Worm (Caenorhabditis elegans) whole organism, young adult: ENCODE data around the gene T13F2.6.
"Not testable (repeated sequence)": the region's sequence is repeated elsewhere in the genome, so short reads cannot be mapped to it uniquely, and the experiment has no call there.

Source experiments
- B0035.1 ChIP-seq: sonication (generic microtip); optimal IDR thresholded peaks from 2 replicates; lab custom pipeline; 2016; ENCODE audit warnings: missing genetic modification characterization, mild to moderate bottlenecking, missing compliant biosample characterization, missing genotype, missing genetic modification reagents
- B0261.1 ChIP-seq: sonication (generic microtip); optimal IDR thresholded peaks from 2 replicates; lab custom pipeline; 2016; ENCODE audit warnings: mild to moderate bottlenecking, missing genetic modification characterization, moderate library complexity, missing compliant biosample characterization
- B0336.3 ChIP-seq: fragments of 200-800 bp; sonication (Bioruptor generic); IDR thresholded peaks from 2 replicates; pipeline ENCODE4 v1.3.6; 2022; ENCODE audit warnings: missing genetic modification characterization, missing compliant biosample characterization
- F23B12.7 ChIP-seq: sonication (generic microtip); optimal IDR thresholded peaks from 2 replicates; lab custom pipeline; 2017; ENCODE audit warnings: missing genetic modification characterization, mild to moderate bottlenecking, missing compliant biosample characterization, antibody characterized with exemption, moderate library complexity; ENCODE audit not compliant: insufficient read depth
- F52B5.7 ChIP-seq: sonication (generic microtip); optimal IDR thresholded peaks from 2 replicates; lab custom pipeline; 2016; ENCODE audit warnings: mild to moderate bottlenecking, missing genetic modification characterization, missing compliant biosample characterization
- Y67H2A.10 ChIP-seq: fragments of 200-800 bp; sonication (Bioruptor generic); conservative IDR thresholded peaks from 2 replicates; pipeline ENCODE4 v1.3.6; 2022; ENCODE audit warnings: missing genetic modification reagents, missing genetic modification characterization, missing compliant biosample characterization
- ama-1 ChIP-seq, 3 experiments: fragments of 150-350 bp in 1 of 3; sonication (generic microtip) in 2 of 3; optimal IDR thresholded peaks; 2 replicates each; lab custom pipeline; 2014 to 2018; ENCODE audit warnings: missing biosample characterization in 2 of 3, missing genetic modification characterization in 2 of 3, missing genetic modification reagents in 2 of 3
- aptf-2 ChIP-seq: fragments of 200-800 bp; sonication (Bioruptor generic); conservative IDR thresholded peaks from 2 replicates; pipeline ENCODE4 v1.3.6; 2022; ENCODE audit warnings: missing genetic modification reagents, missing genetic modification characterization, missing compliant biosample characterization
- aptf-3 ChIP-seq: fragments of 200-800 bp; sonication (Bioruptor generic); IDR thresholded peaks from 2 replicates; pipeline ENCODE4 v1.3.6; 2022; ENCODE audit warnings: missing genetic modification characterization, missing compliant biosample characterization
- attf-3 ChIP-seq: fragments of 200-800 bp; sonication (Bioruptor generic); conservative IDR thresholded peaks from 2 replicates; pipeline ENCODE4 v1.3.6; 2022; ENCODE audit warnings: missing genetic modification reagents, missing genetic modification characterization, missing compliant biosample characterization
- bed-1 ChIP-seq: fragments of 200-800 bp; sonication (Bioruptor generic); IDR thresholded peaks from 2 replicates; pipeline ENCODE4 v1.3.6; 2022; ENCODE audit warnings: missing genetic modification reagents, missing genetic modification characterization, missing compliant biosample characterization
- ceh-100 ChIP-seq: fragments of 200-800 bp; sonication (Bioruptor generic); IDR thresholded peaks from 2 replicates; pipeline ENCODE4 v1.3.6; 2022; ENCODE audit warnings: missing genetic modification reagents, missing genetic modification characterization, missing compliant biosample characterization
- ceh-40 ChIP-seq: fragments of 200-800 bp; sonication (Bioruptor generic); IDR thresholded peaks from 2 replicates; pipeline ENCODE4 v1.3.6; 2022; ENCODE audit warnings: missing genetic modification characterization, missing compliant biosample characterization
- dpl-1 ChIP-seq: fragments of 150-350 bp; optimal IDR thresholded peaks from 2 replicates; lab custom pipeline; 2014; ENCODE audit warnings: missing biosample characterization, missing genetic modification reagents, missing genetic modification characterization
- fkh-3 ChIP-seq: sonication (generic microtip); optimal IDR thresholded peaks from 2 replicates; lab custom pipeline; 2016; ENCODE audit warnings: mild to moderate bottlenecking, missing genetic modification characterization, missing compliant biosample characterization
- hmg-1.2 ChIP-seq: fragments of 200-800 bp; sonication (Bioruptor generic); IDR thresholded peaks from 2 replicates; pipeline ENCODE4 v1.3.6; 2022; ENCODE audit warnings: missing genetic modification reagents, missing genetic modification characterization, missing compliant biosample characterization
- lin-26 ChIP-seq: fragments of 200-800 bp; sonication (Bioruptor generic); IDR thresholded peaks from 2 replicates; pipeline ENCODE4 v1.3.6; 2022; ENCODE audit warnings: missing genetic modification reagents, missing genetic modification characterization, missing compliant biosample characterization
- lin-40 ChIP-seq: sonication (generic microtip); optimal IDR thresholded peaks from 2 replicates; lab custom pipeline; 2016; ENCODE audit warnings: missing genetic modification characterization, mild to moderate bottlenecking, missing compliant biosample characterization, missing genotype, missing genetic modification reagents
- lsy-27 ChIP-seq: sonication (generic microtip); optimal IDR thresholded peaks from 2 replicates; lab custom pipeline; 2017; ENCODE audit warnings: missing genetic modification characterization, mild to moderate bottlenecking, missing compliant biosample characterization, antibody characterized with exemption, missing genotype, borderline replicate concordance; ENCODE audit not compliant: insufficient read depth
- madf-3 ChIP-seq: fragments of 200-800 bp; sonication (Bioruptor generic); IDR thresholded peaks from 2 replicates; pipeline ENCODE4 v1.3.6; 2022; ENCODE audit warnings: missing genetic modification reagents, missing genetic modification characterization, missing compliant biosample characterization
- mel-28 ChIP-seq: sonication (generic microtip); optimal IDR thresholded peaks from 2 replicates; lab custom pipeline; 2016; ENCODE audit warnings: borderline replicate concordance, mild to moderate bottlenecking, missing genetic modification characterization, missing compliant biosample characterization
- mxl-1 ChIP-seq: sonication (generic microtip); optimal IDR thresholded peaks from 2 replicates; lab custom pipeline; 2016; ENCODE audit warnings: missing genetic modification characterization, missing compliant biosample characterization
- nfyb-1 ChIP-seq: fragments of 200-800 bp; sonication (Bioruptor generic); IDR thresholded peaks from 2 replicates; pipeline ENCODE4 v1.3.6; 2022; ENCODE audit warnings: missing genetic modification reagents, missing genetic modification characterization, missing compliant biosample characterization
- nhr-27 ChIP-seq: fragments of 200-800 bp; sonication (Bioruptor generic); optimal IDR thresholded peaks from 2 replicates; lab custom pipeline; 2018; ENCODE audit warnings: mild to moderate bottlenecking, missing genetic modification characterization, moderate library complexity, missing compliant biosample characterization
- nhr-80 ChIP-seq: sonication (generic microtip); optimal IDR thresholded peaks from 2 replicates; lab custom pipeline; 2016; ENCODE audit warnings: missing genetic modification characterization, missing compliant biosample characterization
- nhr-90 ChIP-seq: sonication (generic microtip); optimal IDR thresholded peaks from 2 replicates; lab custom pipeline; 2016; ENCODE audit warnings: missing genotype, mild to moderate bottlenecking, missing genetic modification characterization, missing compliant biosample characterization
- pbrm-1 ChIP-seq: fragments of 200-800 bp; sonication (Bioruptor generic); IDR thresholded peaks from 2 replicates; pipeline ENCODE4 v1.3.6; 2022; ENCODE audit warnings: missing genetic modification reagents, missing genetic modification characterization, missing compliant biosample characterization
- unc-62 ChIP-seq: fragments of 150-350 bp; optimal IDR thresholded peaks from 2 replicates; lab custom pipeline; 2014; ENCODE audit warnings: missing biosample characterization, missing genetic modification reagents, missing genetic modification characterization
- ztf-3 ChIP-seq: fragments of 200-800 bp; sonication (Bioruptor generic); optimal IDR thresholded peaks from 2 replicates; lab custom pipeline; 2018; ENCODE audit warnings: mild to moderate bottlenecking, missing genetic modification characterization, missing compliant biosample characterization

Gene T13F2.6

DNA sequence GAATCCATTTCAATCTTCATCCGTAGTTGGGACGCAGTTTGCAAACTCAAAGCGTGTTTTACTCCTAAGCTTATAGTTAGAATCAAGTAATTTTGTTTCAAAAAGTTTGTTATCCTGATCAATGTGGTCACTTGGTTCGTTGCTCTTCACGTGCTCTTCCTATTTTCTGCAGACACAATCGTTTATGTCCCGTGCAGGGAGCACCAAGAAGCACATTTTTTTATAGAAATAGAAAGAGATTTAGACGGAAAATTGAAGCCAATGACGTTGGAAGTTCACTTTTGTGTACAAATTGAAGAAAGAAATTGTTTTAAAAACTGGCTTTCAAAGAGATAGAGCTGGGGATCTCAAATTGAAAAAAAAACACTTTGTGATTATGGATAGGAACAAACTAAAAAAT is 16.4 kb upstream of the T13F2.6 start:
- no peak for TF ChIP-seq ztf-3
- TF ChIP-seq B0261.1 = no peak
- no peak for TF ChIP-seq lin-40 (tag; lab: Kevin White, UChicago)
- no peak for TF ChIP-seq bed-1 (GFP tag; lab: Robert Waterston, UW)
- no peak for TF ChIP-seq aptf-3 (GFP tag; lab: Robert Waterston, UW)
- TF ChIP-seq nhr-90 (tag; lab: Kevin White, UChicago) = no peak
- no peak for TF ChIP-seq lin-26 (GFP tag; lab: Robert Waterston, UW)
- TF ChIP-seq nhr-80 (tag; lab: Kevin White, UChicago) = no peak
- no peak for TF ChIP-seq Y67H2A.10 (GFP tag; lab: Robert Waterston, UW)
- no peak for TF ChIP-seq nhr-27
- no peak for TF ChIP-seq F23B12.7

DNA sequence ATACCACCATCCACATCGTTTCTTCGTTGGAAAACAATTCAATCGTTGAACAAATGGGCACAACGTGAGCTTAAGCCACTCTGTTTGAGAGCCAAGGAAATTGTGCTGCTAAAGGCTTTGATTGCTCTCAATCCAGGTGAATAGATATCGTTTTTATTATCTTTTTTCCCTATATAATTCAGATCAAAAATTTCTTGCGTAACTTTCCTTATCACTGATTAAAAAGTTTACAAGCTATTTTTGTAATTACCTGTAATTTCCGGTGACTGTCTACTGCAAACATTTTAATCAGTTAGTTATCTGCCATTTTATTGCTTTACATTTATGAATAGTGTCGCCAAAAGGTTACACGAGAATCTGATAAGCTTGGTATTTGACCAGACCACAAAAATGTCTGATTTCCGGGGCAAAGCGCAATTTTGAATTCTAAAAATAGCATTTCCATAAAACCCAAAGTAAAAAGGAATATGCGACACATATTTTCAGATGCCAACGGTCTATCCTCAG is 15.4 kb upstream of the T13F2.6 start:
- TF ChIP-seq pbrm-1 (no peak), nhr-80 (tag; lab: Kevin White, UChicago) (peak; percentile 12)

DNA sequence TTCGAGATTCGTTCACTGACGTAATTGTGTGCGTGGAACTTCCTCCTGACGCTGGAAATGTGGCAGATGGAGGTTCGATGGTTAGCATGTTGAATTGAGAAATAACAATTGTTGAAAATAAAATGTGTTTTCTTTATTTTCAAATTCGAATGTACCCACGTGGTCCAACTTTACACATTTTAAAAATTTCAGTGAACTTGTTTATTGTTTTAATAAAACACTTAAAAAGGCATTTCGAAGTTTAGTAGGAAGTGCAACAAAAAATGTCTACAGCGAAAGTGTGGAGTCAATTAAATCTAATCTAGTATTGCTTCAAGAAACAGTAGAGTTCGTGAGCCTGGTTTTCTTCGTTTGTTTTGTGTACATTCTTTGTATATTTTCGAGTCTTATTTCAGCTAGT is 11.9 kb upstream of the T13F2.6 start, which contains the start of gene ssp-36:
Gene ssp-36, minus strand, starts transcription at position 101 of the 400 bp plus-strand sequence.
- no peak for TF ChIP-seq fkh-3 (tag; lab: Kevin White, UChicago)

DNA sequence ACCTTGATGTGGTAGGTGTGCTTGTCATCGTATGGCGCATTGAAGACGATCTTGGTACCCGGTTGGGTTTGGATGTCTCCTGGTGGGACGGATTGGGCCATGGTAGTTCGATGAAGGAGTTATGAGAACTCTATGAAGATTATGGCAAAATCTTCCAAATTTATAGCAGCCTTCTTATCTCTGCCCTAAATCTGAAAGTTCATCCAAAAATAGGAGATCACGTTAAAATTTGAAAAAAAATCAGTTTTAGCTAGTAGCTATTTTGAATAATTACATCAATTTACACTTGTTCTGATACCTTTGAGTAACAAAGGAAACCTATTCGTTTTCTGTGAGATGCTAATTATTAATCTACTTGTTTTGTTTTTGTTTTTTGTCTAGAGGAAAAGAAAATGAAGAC is 11.1 kb upstream of the T13F2.6 start, which contains the start of gene msp-79:
Gene msp-79, minus strand, starts transcription at position 101 of the 400 bp plus-strand sequence.
- not testable (repeated sequence) for TF ChIP-seq ceh-40 (GFP tag; lab: Robert Waterston, UW); B0261.1; ceh-100 (GFP tag; lab: Robert Waterston, UW)

DNA sequence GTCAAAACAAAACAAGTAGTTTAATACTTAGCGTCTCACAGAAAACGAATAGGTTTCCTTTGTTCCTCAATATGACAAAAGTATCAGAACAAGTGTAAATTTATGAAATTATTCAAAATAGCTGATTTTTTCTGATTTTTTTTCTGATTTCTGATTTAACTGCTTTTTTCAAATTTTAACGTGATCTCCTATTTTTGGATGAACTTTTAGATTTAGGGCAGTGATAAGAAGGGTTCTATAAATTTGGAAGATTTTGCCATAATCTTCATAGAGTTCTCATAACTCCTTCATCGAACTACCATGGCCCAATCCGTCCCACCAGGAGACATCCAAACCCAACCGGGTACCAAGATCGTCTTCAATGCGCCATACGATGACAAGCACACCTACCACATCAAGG is 8.4 kb upstream of the T13F2.6 start, which contains the start of gene msp-78:
Gene msp-78, plus strand, starts transcription at position 301 of the 400 bp plus-strand sequence.
- not testable (repeated sequence) for TF ChIP-seq madf-3, nfyb-1, B0336.3 (GFP tag; lab: Robert Waterston, UW)
- TF ChIP-seq, all 124 proteins: peak for 0; not testable (repeated sequence) for 124

DNA sequence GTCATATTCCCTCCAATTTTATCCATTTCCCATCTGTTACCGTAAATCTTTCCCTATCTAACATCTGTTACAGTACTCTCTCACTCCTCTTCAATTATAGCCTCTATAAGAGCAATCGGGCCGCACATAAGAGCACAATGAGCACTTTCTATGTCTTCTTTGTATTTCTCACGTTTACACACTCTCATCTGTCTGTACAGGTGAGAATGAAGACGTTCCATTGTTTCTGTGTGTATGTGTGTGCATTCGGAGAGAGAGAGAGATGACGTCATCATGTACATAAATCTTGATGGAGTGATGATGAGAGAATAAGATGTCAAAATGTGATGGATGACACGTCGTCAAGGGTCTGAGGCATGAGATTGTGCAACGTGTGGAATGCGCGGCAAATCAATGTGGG is 7.3 kb upstream of the T13F2.6 start:
- TF ChIP-seq F52B5.7 (tag; lab: Kevin White, UChicago) (no peak), dpl-1 (GFP tag; lab: Kevin White, UChicago) (no peak), mel-28 (tag; lab: Kevin White, UChicago) (no peak), unc-62 (GFP tag; lab: Kevin White, UChicago) (peak; percentile 95)

DNA sequence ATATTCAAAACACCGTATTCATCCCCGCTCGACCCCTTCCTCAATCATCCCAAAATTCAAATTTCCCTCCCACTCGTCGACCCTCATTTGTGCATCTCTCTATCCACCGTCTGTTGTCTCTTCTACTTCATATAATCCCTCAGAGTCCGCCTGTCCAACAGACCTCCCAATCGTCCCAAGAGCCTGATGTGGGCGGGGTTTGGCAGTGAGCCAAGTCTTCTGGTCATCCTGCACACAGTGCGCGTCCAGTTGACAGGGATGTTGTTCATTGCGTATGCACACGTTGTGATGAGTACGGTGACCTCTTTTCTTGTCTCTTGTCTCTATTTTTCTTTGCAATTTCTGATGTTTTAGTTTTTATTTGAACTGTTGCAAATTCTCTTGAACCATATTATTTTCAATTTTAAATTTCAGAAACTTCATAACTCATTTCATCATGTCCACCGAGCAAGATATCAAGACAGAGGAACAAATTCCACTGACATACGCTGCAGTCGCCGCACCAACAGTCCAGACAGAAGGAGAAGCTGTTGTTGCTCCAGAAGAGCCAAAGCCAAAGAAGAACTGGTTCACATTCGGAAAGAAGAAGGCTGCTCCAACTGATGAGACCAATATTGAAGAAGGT is 5.9 kb upstream of the T13F2.6 start, which contains the start of gene cav-1:
Gene cav-1, plus strand, starts transcription at position 415 of the 625 bp plus-strand sequence.
- TF ChIP-seq B0035.1 (tag; lab: Kevin White, UChicago) (no peak), unc-62 (GFP tag; lab: Kevin White, UChicago) (peak; percentile 34), aptf-2 (GFP tag; lab: Robert Waterston, UW) (0 out of 2 replicates have a peak, but pooled peaks have one; percentile 53)

DNA sequence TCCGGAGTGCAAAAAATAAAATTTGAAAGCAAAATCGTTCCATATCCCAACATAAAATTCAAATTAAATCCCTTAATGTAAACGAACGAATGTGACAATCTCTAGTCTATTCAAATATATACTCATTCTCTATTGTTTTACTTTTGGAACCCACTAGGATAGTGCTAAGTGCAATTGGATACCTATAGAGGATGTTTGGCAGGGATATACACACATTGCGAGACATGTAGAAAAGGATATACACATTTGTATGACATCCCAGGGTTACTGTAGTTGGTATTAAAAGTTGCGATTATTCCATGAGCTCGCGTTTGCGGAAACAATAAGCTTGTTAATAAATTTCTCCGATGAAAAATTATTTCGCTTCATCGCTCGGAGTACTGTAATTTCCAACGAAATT is 4.7 kb upstream of the T13F2.6 start:
- TF ChIP-seq F23B12.7 = no peak
- TF ChIP-seq ama-1 (optimal IDR thresholded peaks at IDR 0.05; lab: Kevin White, UChicago) = no peak
- TF ChIP-seq ama-1 (GFP tag; optimal IDR thresholded peaks at IDR 0.05; lab: Kevin White, UChicago) = no peak
- no peak for TF ChIP-seq Y67H2A.10 (GFP tag; lab: Robert Waterston, UW)
- no peak for TF ChIP-seq B0035.1 (tag; lab: Kevin White, UChicago)
- no peak for TF ChIP-seq hmg-1.2 (GFP tag; lab: Robert Waterston, UW)
- TF ChIP-seq lsy-27 (tag; lab: Kevin White, UChicago) = no peak
- TF ChIP-seq attf-3 (GFP tag; lab: Robert Waterston, UW) = no peak
- no peak for TF ChIP-seq mxl-1 (tag; lab: Kevin White, UChicago)
